Worm (Caenorhabditis elegans): Measurements from ENCODE around the gene vps-11.

- TF ChIP-seq nhr-12 (tag; optimal IDR thresholded peaks at IDR 0.05) (no peak), ztf-11 (tag; optimal IDR thresholded peaks at IDR 0.05) (no peak), unc-62 (GFP tag; optimal IDR thresholded peaks at IDR 0.05) (no peak), mep-1 (tag; optimal IDR thresholded peaks at IDR 0.05) (no peak), snpc-4 (tag; optimal IDR thresholded peaks at IDR 0.05) (no peak), drap-1 (GFP tag; optimal IDR thresholded peaks at IDR 0.05) (no peak)
Observed at ce11 chrII:10792611-10793010, 682 bp downstream of the vps-11 start.

Data from whole organism, mixed stage, embryonic.